Fruit fly (Drosophila melanogaster): Measurements from ENCODE around the gene CG46448.

The CG46448 gene

dm6 chr2L:2424497-2424896 lies 33.0 kb downstream of the CG46448 start, which contains the start of gene CG44139:
Gene CG44139 (plus strand): TSS chr2L:2424797.
- no peak for TF ChIP-seq sqz (GFP tag; optimal IDR thresholded peaks at IDR 0.05)
- no peak for TF ChIP-seq z (GFP tag; IDR thresholded peaks at IDR 0.05)
- TF ChIP-seq CG7963 (GFP tag; IDR thresholded peaks at IDR 0.05; ENCODE audit: partially characterized antibody): no peak
- TF ChIP-seq Vsx1 (GFP tag; optimal IDR thresholded peaks at IDR 0.05): no peak
- no peak for TF ChIP-seq Hmx (GFP tag; optimal IDR thresholded peaks at IDR 0.05)

dm6 chr2L:2425652-2426192 lies 34.3 kb downstream of the CG46448 start:
- TF ChIP-seq Ets65A (GFP tag) (peak; percentile 37), Hr39 (optimal IDR thresholded peaks at IDR 0.05) (no peak), dysf (GFP tag; IDR thresholded peaks at IDR 0.05) (no peak), CHES-1-like (GFP tag; optimal IDR thresholded peaks at IDR 0.05) (no peak), kah (GFP tag; optimal IDR thresholded peaks at IDR 0.05) (no peak), CG4820 (GFP tag; optimal IDR thresholded peaks at IDR 0.05) (no peak), CG9727 (GFP tag; optimal IDR thresholded peaks at IDR 0.05) (no peak), Atf-2 (GFP tag; optimal IDR thresholded peaks at IDR 0.05) (no peak), nom (GFP tag; optimal IDR thresholded peaks at IDR 0.05) (peak; percentile 10)

DNA sequence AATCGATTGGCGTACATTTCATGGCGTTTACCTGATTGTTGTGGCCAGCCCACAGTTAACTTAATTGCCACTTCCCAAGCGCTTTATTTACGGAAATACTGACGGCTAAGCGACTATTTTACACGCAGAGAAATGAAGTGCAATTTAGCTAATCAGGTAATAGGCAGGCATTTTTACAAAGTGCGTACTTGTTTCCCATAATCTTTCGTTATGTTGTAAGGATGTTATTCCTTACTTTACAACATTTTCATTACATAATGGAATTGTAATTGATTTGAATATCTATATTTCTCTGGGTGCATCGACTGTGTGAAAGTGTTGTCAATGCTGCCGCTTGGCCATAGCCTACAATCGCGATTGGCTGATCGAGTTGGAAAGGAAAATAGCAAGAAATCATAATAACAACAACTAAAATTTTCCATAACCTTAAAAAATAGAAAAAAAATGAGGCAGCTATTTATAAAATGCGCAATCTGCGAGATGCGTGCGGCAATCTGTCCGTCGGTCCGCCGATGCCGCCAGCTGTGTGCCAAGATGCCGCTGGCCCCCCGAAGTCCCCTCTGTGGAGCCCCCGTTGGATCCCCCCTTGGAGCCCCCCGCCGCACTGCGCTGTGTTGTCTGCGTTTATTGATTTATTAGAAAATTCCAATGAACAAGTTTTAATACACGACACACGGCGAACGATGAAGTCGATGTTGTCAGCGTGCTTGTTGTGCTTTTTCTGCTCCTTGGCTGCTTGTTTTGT lies 35.2 kb downstream of the CG46448 start:
- no peak for TF ChIP-seq CG31365 (tag; optimal IDR thresholded peaks at IDR 0.05)
- TF ChIP-seq HmgD (GFP tag; optimal IDR thresholded peaks at IDR 0.05): no peak
- TF ChIP-seq Jarid2 (GFP tag; optimal IDR thresholded peaks at IDR 0.05): no peak
- peak; percentile 50 for TF ChIP-seq CG8388 (GFP tag; optimal IDR thresholded peaks at IDR 0.05)
- TF ChIP-seq crp (GFP tag; optimal IDR thresholded peaks at IDR 0.05): no peak
- TF ChIP-seq CG9876 (GFP tag; optimal IDR thresholded peaks at IDR 0.05): peak; percentile 8
- no peak for TF ChIP-seq cas (GFP tag; IDR thresholded peaks at IDR 0.05)
- peak; percentile 46 for TF ChIP-seq CG4820 (GFP tag; optimal IDR thresholded peaks at IDR 0.05)
- TF ChIP-seq Bgb (GFP tag; IDR thresholded peaks at IDR 0.05; ENCODE audit: partially characterized antibody): no peak
- no peak for TF ChIP-seq sna (GFP tag; IDR thresholded peaks at IDR 0.05; ENCODE audit: partially characterized antibody)
- no peak for TF ChIP-seq ato (GFP tag; IDR thresholded peaks at IDR 0.05; ENCODE audit: partially characterized antibody)
- peak; percentile 5 for TF ChIP-seq CG8290 (GFP tag; optimal IDR thresholded peaks at IDR 0.05)
- no peak for TF ChIP-seq CG8290 (tag; optimal IDR thresholded peaks at IDR 0.05)
- TF ChIP-seq Ets65A (GFP tag): peak; percentile 91
- TF ChIP-seq CG2202 (tag; optimal IDR thresholded peaks at IDR 0.05): no peak
- TF ChIP-seq CG18476 (GFP tag; optimal IDR thresholded peaks at IDR 0.05): no peak
- TF ChIP-seq CG7963 (GFP tag; IDR thresholded peaks at IDR 0.05; ENCODE audit: partially characterized antibody): no peak
- TF ChIP-seq E2f2 (GFP tag; IDR thresholded peaks at IDR 0.05): no peak
- TF ChIP-seq CG34224 (GFP tag; IDR thresholded peaks at IDR 0.05; ENCODE audit: partially characterized antibody): no peak
- TF ChIP-seq lab (GFP tag; optimal IDR thresholded peaks at IDR 0.05): peak; percentile 62
- no peak for TF ChIP-seq Mrtf (GFP tag; IDR thresholded peaks at IDR 0.05)
- TF ChIP-seq h (optimal IDR thresholded peaks at IDR 0.05): no peak
- TF ChIP-seq dan (GFP tag; IDR thresholded peaks at IDR 0.05): no peak
- TF ChIP-seq CG14441 (GFP tag; IDR thresholded peaks at IDR 0.05): peak; percentile 76
- no peak for TF ChIP-seq CG7786 (GFP tag; optimal IDR thresholded peaks at IDR 0.05)
- TF ChIP-seq CG4282 (GFP tag; optimal IDR thresholded peaks at IDR 0.05): no peak
- TF ChIP-seq CG10431 (GFP tag; optimal IDR thresholded peaks at IDR 0.05): no peak
- TF ChIP-seq B-H1 (GFP tag; IDR thresholded peaks at IDR 0.05): peak; percentile 48; the same call in 2 of the 3 replicates
- no peak for TF ChIP-seq lbe (GFP tag; optimal IDR thresholded peaks at IDR 0.05)
- TF ChIP-seq maf-S (GFP tag; optimal IDR thresholded peaks at IDR 0.05): peak; percentile 36
- no peak for TF ChIP-seq CG16815 (GFP tag; optimal IDR thresholded peaks at IDR 0.05)
- TF ChIP-seq oc (tag; optimal IDR thresholded peaks at IDR 0.05): peak; percentile 4
- peak; percentile 55 for TF ChIP-seq Ssrp (tag; optimal IDR thresholded peaks at IDR 0.05)
- TF ChIP-seq CG2129 (GFP tag; IDR thresholded peaks at IDR 0.05; ENCODE audit: partially characterized antibody): no peak
- TF ChIP-seq Rx (GFP tag; IDR thresholded peaks at IDR 0.05): peak; percentile 55
- no peak for TF ChIP-seq trh (GFP tag; optimal IDR thresholded peaks at IDR 0.05)

Data from whole organism, embryonic.